Fruit fly (Drosophila melanogaster): ENCODE measurements around the gene Polr3I.

Polr3I gene

dm6 chrX:16884280-16884679 lies at the start of gene Polr3I, which contains the start of gene Nprl2:
Polr3I (plus strand) TSS chrX:16884581.
Nprl2 (minus strand) TSS chrX:16884365.
- no peak for TF ChIP-seq gl (tag; optimal IDR thresholded peaks at IDR 0.05)
- TF ChIP-seq CG8159 (tag; optimal IDR thresholded peaks at IDR 0.05) = no peak
- no peak for TF ChIP-seq Snoo (tag; optimal IDR thresholded peaks at IDR 0.05)
- TF ChIP-seq D1 (tag; optimal IDR thresholded peaks at IDR 0.05) = no peak
- no peak for TF ChIP-seq Pif1B (GFP tag; optimal IDR thresholded peaks at IDR 0.05)
- TF ChIP-seq CG12605 (GFP tag; IDR thresholded peaks at IDR 0.05) = no peak
- TF ChIP-seq Pif1A (GFP tag; optimal IDR thresholded peaks at IDR 0.05) = no peak
- TF ChIP-seq CG17806 (tag; optimal IDR thresholded peaks at IDR 0.05) = no peak
- no peak for TF ChIP-seq CG34367 (tag; optimal IDR thresholded peaks at IDR 0.05)
- no peak for TF ChIP-seq CG15710 (tag; optimal IDR thresholded peaks at IDR 0.05)
- TF ChIP-seq CG10348 (GFP tag; IDR thresholded peaks at IDR 0.05) = no peak
- no peak for TF ChIP-seq rn (GFP tag; IDR thresholded peaks at IDR 0.05)
- no peak for TF ChIP-seq CG32121 (GFP tag; IDR thresholded peaks at IDR 0.05)
- TF ChIP-seq CG14655 (GFP tag; optimal IDR thresholded peaks at IDR 0.05) = no peak
- no peak for TF ChIP-seq Ets98B (GFP tag; IDR thresholded peaks at IDR 0.05)
- no peak for TF ChIP-seq CG9948 (tag; optimal IDR thresholded peaks at IDR 0.05)

dm6 chrX:16835304-16835703 lies 49.1 kb upstream of the Polr3I start, which contains the start of the genes CG13004 and CG46306:
CG13004 (minus strand) TSS chrX:16835520.
CG46306 (minus strand) TSS chrX:16835520.
- TF ChIP-seq CG8301 (tag; optimal IDR thresholded peaks at IDR 0.05) (no peak), CG13204 (GFP tag; optimal IDR thresholded peaks at IDR 0.05) (peak; percentile 29), CG4496 (GFP tag; IDR thresholded peaks at IDR 0.05) (peak; percentile 47; the same call in 1 of the 3 replicates), fd96Ca (GFP tag; IDR thresholded peaks at IDR 0.05) (no peak), CG12605 (GFP tag; IDR thresholded peaks at IDR 0.05) (peak; percentile 37; the same call in 1 of the 2 replicates), gl (tag; optimal IDR thresholded peaks at IDR 0.05) (peak; percentile 14), CG15710 (tag; optimal IDR thresholded peaks at IDR 0.05) (no peak), EcR (GFP tag; optimal IDR thresholded peaks at IDR 0.05) (peak; percentile 21), rn (GFP tag; IDR thresholded peaks at IDR 0.05) (no peak), Ets98B (GFP tag; IDR thresholded peaks at IDR 0.05) (peak; percentile 12; the same call in 1 of the 2 replicates), CG32121 (GFP tag; IDR thresholded peaks at IDR 0.05) (no peak; the same call in 1 of the 2 replicates), CG9948 (tag; optimal IDR thresholded peaks at IDR 0.05) (no peak)

- TF ChIP-seq CG17806 (tag; optimal IDR thresholded peaks at IDR 0.05) (no peak), CG32121 (GFP tag; IDR thresholded peaks at IDR 0.05) (no peak), rn (GFP tag; IDR thresholded peaks at IDR 0.05) (no peak), CG14655 (GFP tag; optimal IDR thresholded peaks at IDR 0.05) (no peak), Pif1A (GFP tag; optimal IDR thresholded peaks at IDR 0.05) (no peak), CG9948 (tag; optimal IDR thresholded peaks at IDR 0.05) (no peak), CG12605 (GFP tag; IDR thresholded peaks at IDR 0.05) (no peak), Snoo (tag; optimal IDR thresholded peaks at IDR 0.05) (no peak), CG4496 (GFP tag; IDR thresholded peaks at IDR 0.05) (0 out of 3 replicates have a peak, but pooled peaks have one; percentile 22), CG13204 (GFP tag; optimal IDR thresholded peaks at IDR 0.05) (peak; percentile 19), Pif1B (GFP tag; optimal IDR thresholded peaks at IDR 0.05) (no peak), D1 (tag; optimal IDR thresholded peaks at IDR 0.05) (no peak), Ets98B (GFP tag; IDR thresholded peaks at IDR 0.05) (no peak; the same call in 1 of the 2 replicates), fd96Ca (GFP tag; IDR thresholded peaks at IDR 0.05) (no peak), EcR (GFP tag; optimal IDR thresholded peaks at IDR 0.05) (peak; percentile 65), CG34367 (tag; optimal IDR thresholded peaks at IDR 0.05) (no peak), CG10348 (GFP tag; IDR thresholded peaks at IDR 0.05) (no peak), CG8159 (tag; optimal IDR thresholded peaks at IDR 0.05) (no peak), CG15710 (tag; optimal IDR thresholded peaks at IDR 0.05) (no peak), gl (tag; optimal IDR thresholded peaks at IDR 0.05) (no peak), CG8301 (tag; optimal IDR thresholded peaks at IDR 0.05) (no peak)
These were observed 48.1 kb upstream of the Polr3I start for dm6 chrX:16836091-16836799.

- TF ChIP-seq CG14655 (GFP tag; optimal IDR thresholded peaks at IDR 0.05) (peak; percentile 30), CG15710 (tag; optimal IDR thresholded peaks at IDR 0.05) (no peak), EcR (GFP tag; optimal IDR thresholded peaks at IDR 0.05) (peak; percentile 42)
These were observed 47.5 kb upstream of the Polr3I start for dm6 chrX:16836805-16837333.

dm6 chrX:16837588-16838178 lies 46.7 kb upstream of the Polr3I start:
- no peak for TF ChIP-seq CG14655 (GFP tag; optimal IDR thresholded peaks at IDR 0.05)
- TF ChIP-seq fd96Ca (GFP tag; IDR thresholded peaks at IDR 0.05) = 0 out of 3 replicates have a peak, but pooled peaks have one; percentile 24

dm6 chrX:16839033-16839432 lies 45.3 kb upstream of the Polr3I start:
- TF ChIP-seq CG8301 (tag; optimal IDR thresholded peaks at IDR 0.05) (peak; percentile 4), D1 (tag; optimal IDR thresholded peaks at IDR 0.05) (no peak), CG14655 (GFP tag; optimal IDR thresholded peaks at IDR 0.05) (peak; percentile 3)
